Worm (Caenorhabditis elegans): Measurements from ENCODE around the gene M03E7.1.

ce11 chrV:5592323-5592722 is 29.2 kb upstream of the M03E7.1 start, which contains the start of gene vps-37:
- TF ChIP-seq unc-62 (GFP tag; optimal IDR thresholded peaks at IDR 0.05) = no peak
- no peak for TF ChIP-seq tlf-1 (GFP tag; optimal IDR thresholded peaks at IDR 0.05)
- no peak for TF ChIP-seq ceh-27 (GFP tag; optimal IDR thresholded peaks at IDR 0.05)
- TF ChIP-seq T26A5.8 (tag; optimal IDR thresholded peaks at IDR 0.05) = no peak
- no peak for TF ChIP-seq C17E4.6 (GFP tag; IDR thresholded peaks at IDR 0.05)
- peak; percentile 77 for TF ChIP-seq ZK185.1 (tag; optimal IDR thresholded peaks at IDR 0.05; ENCODE audit: poor library complexity, severe bottlenecking)
- no peak for TF ChIP-seq ztf-18 (tag; optimal IDR thresholded peaks at IDR 0.05)
- TF ChIP-seq B0035.1 (tag; optimal IDR thresholded peaks at IDR 0.05) = no peak
- TF ChIP-seq nfya-1 (tag; optimal IDR thresholded peaks at IDR 0.05; ENCODE audit: borderline replicate concordance, insufficient read depth) = no peak
- TF ChIP-seq efl-1 (GFP tag; optimal IDR thresholded peaks at IDR 0.05) = peak; percentile 46
- TF ChIP-seq rec-8 (tag; optimal IDR thresholded peaks at IDR 0.05) = no peak
- no peak for TF ChIP-seq cebp-2 (GFP tag; IDR thresholded peaks at IDR 0.05)
- no peak for TF ChIP-seq somi-1 (GFP tag; optimal IDR thresholded peaks at IDR 0.05)
- no peak for TF ChIP-seq B0336.3 (GFP tag; IDR thresholded peaks at IDR 0.05)
